Worm (Caenorhabditis elegans): ENCODE measurements around the gene lys-5.

The lys-5 gene

ce11 chrIV:11625482-11625881 lies at the start of gene lys-5:
Gene lys-5 (minus strand): TSS chrIV:11625582.
- no peak for TF ChIP-seq nhr-11 (tag; optimal IDR thresholded peaks at IDR 0.05)
- no peak for TF ChIP-seq lin-39 (tag; optimal IDR thresholded peaks at IDR 0.05)
- no peak for TF ChIP-seq ceh-90 (tag; optimal IDR thresholded peaks at IDR 0.05)
- TF ChIP-seq alr-1 (tag; optimal IDR thresholded peaks at IDR 0.05; ENCODE audit: borderline replicate concordance): no peak

- TF ChIP-seq jun-1 (tag; optimal IDR thresholded peaks at IDR 0.05) (no peak), dsc-1 (tag; optimal IDR thresholded peaks at IDR 0.05) (no peak), alr-1 (tag; optimal IDR thresholded peaks at IDR 0.05; ENCODE audit: borderline replicate concordance) (no peak), aly-2 (tag; optimal IDR thresholded peaks at IDR 0.05) (no peak), vab-15 (tag; optimal IDR thresholded peaks at IDR 0.05) (no peak), dpl-1 (GFP tag; optimal IDR thresholded peaks at IDR 0.05) (no peak), sup-37 (GFP tag; optimal IDR thresholded peaks at IDR 0.05) (no peak), elt-3 (tag; optimal IDR thresholded peaks at IDR 0.05) (no peak), mep-1 (tag; optimal IDR thresholded peaks at IDR 0.05) (no peak), ceh-8 (GFP tag; optimal IDR thresholded peaks at IDR 0.05) (no peak), efl-1 (optimal IDR thresholded peaks at IDR 0.05) (no peak), efl-1 (GFP tag; optimal IDR thresholded peaks at IDR 0.05 in 1 of 2) (no peak), nhr-71 (tag; optimal IDR thresholded peaks at IDR 0.05) (no peak), fkh-8 (tag; optimal IDR thresholded peaks at IDR 0.05) (no peak), sox-4 (tag; optimal IDR thresholded peaks at IDR 0.05) (no peak), Y116A8C.19 (tag; optimal IDR thresholded peaks at IDR 0.05; ENCODE audit: borderline replicate concordance) (no peak), lin-39 (tag; optimal IDR thresholded peaks at IDR 0.05) (no peak), snpc-4 (tag; optimal IDR thresholded peaks at IDR 0.05) (no peak), ets-5 (GFP tag; IDR thresholded peaks at IDR 0.05) (no peak)
Observed at ce11 chrIV:11673543-11673942, 48.2 kb upstream of the lys-5 start, which contains the start of gene inx-8. Gene inx-8 (plus strand): TSS chrIV:11673843.

ce11 chrIV:11668001-11668400 lies 42.6 kb upstream of the lys-5 start, which contains the start of gene atg-4.2:
Gene atg-4.2 (plus strand): TSS chrIV:11668024.
- TF ChIP-seq blmp-1 (tag; optimal IDR thresholded peaks at IDR 0.05) (no peak), fkh-4 (tag; optimal IDR thresholded peaks at IDR 0.05; ENCODE audit: borderline replicate concordance) (no peak), unc-86 (tag; optimal IDR thresholded peaks at IDR 0.05) (no peak)

ce11 chrIV:11665010-11665409 lies 39.6 kb upstream of the lys-5 start, which contains the start of gene ZK809.9:
Gene ZK809.9 (plus strand): TSS chrIV:11665310.
- TF ChIP-seq egl-27 (tag; optimal IDR thresholded peaks at IDR 0.05): no peak
- no peak for TF ChIP-seq ets-5 (GFP tag; IDR thresholded peaks at IDR 0.05)
- TF ChIP-seq unc-130 (tag; optimal IDR thresholded peaks at IDR 0.05): no peak
- no peak for TF ChIP-seq nhr-77 (tag; optimal IDR thresholded peaks at IDR 0.05)
- no peak for TF ChIP-seq unc-98 (GFP tag; IDR thresholded peaks at IDR 0.05)
- no peak for TF ChIP-seq unc-62 (GFP tag; optimal IDR thresholded peaks at IDR 0.05)
- TF ChIP-seq C04F5.9 (tag; optimal IDR thresholded peaks at IDR 0.05): no peak
- no peak for TF ChIP-seq rnt-1 (tag; optimal IDR thresholded peaks at IDR 0.05)
- no peak for TF ChIP-seq fkh-10 (GFP tag; optimal IDR thresholded peaks at IDR 0.05)
- no peak for TF ChIP-seq grh-1 (GFP tag; IDR thresholded peaks at IDR 0.05)
- TF ChIP-seq vab-15 (tag; optimal IDR thresholded peaks at IDR 0.05): no peak
- TF ChIP-seq xbp-1 (tag; optimal IDR thresholded peaks at IDR 0.05): no peak
- TF ChIP-seq nhr-71 (tag; optimal IDR thresholded peaks at IDR 0.05): no peak
- TF ChIP-seq elt-3 (tag; optimal IDR thresholded peaks at IDR 0.05): no peak
- no peak for TF ChIP-seq fkh-8 (tag; optimal IDR thresholded peaks at IDR 0.05)
- TF ChIP-seq pqm-1 (tag; optimal IDR thresholded peaks at IDR 0.05): no peak
- no peak for TF ChIP-seq nhr-28 (tag; optimal IDR thresholded peaks at IDR 0.05)

Data from whole organism, L1 larva.